Worm (Caenorhabditis elegans) whole organism, L3 larva: Measurements from ENCODE around the gene srh-47.

Source experiments
- R02D3.7 ChIP-seq: fragments of 150-350 bp; optimal IDR thresholded peaks from 2 replicates; lab custom pipeline; 2014; ENCODE audit warnings: missing biosample characterization, missing genetic modification characterization
- ZK546.5 ChIP-seq: sonication (generic microtip); optimal IDR thresholded peaks from 2 replicates; lab custom pipeline; 2017; ENCODE audit warnings: missing biosample characterization, missing genetic modification characterization
- ceh-82 ChIP-seq: fragments of 150-350 bp; optimal IDR thresholded peaks from 2 replicates; lab custom pipeline; 2014; ENCODE audit warnings: missing biosample characterization, missing genetic modification characterization
- ceh-9 ChIP-seq: sonication (generic microtip); optimal IDR thresholded peaks from 2 replicates; lab custom pipeline; 2018; ENCODE audit warnings: missing biosample characterization, missing genetic modification characterization
- egl-27 ChIP-seq: sonication (generic microtip); optimal IDR thresholded peaks from 4 replicates; lab custom pipeline; 2017; ENCODE audit warnings: missing biosample characterization, missing genetic modification reagents, missing genetic modification characterization
- egl-5 ChIP-seq: fragments of 150-350 bp; optimal IDR thresholded peaks from 2 replicates; lab custom pipeline; 2017; ENCODE audit warnings: missing biosample characterization, missing genetic modification reagents, missing genetic modification characterization, inconsistent platforms
- elt-2 ChIP-seq: sonication (generic microtip); optimal IDR thresholded peaks from 2 replicates; lab custom pipeline; 2016; ENCODE audit warnings: missing genetic modification reagents, mild to moderate bottlenecking, missing genetic modification characterization, missing compliant biosample characterization
- elt-3 ChIP-seq, 3 experiments: fragments of 150-350 bp in 1 of 3; sonication (generic microtip) in 2 of 3; optimal IDR thresholded peaks; 2 replicates in 2 of 3; 4 replicates in 1 of 3; lab custom pipeline; 2014 to 2017; ENCODE audit warnings: missing biosample characterization in 3 of 3, missing genetic modification characterization in 3 of 3
- fos-1 ChIP-seq: fragments of 150-350 bp; optimal IDR thresholded peaks from 2 replicates; lab custom pipeline; 2014; ENCODE audit warnings: missing biosample characterization, missing genetic modification characterization
- hmg-11 ChIP-seq: sonication (generic microtip); optimal IDR thresholded peaks from 2 replicates; lab custom pipeline; 2016; ENCODE audit warnings: missing genetic modification characterization, missing compliant biosample characterization
- lin-39 ChIP-seq: fragments of 150-350 bp; optimal IDR thresholded peaks from 2 replicates; lab custom pipeline; 2018; ENCODE audit warnings: missing biosample characterization, missing genetic modification reagents, missing genetic modification characterization
- mdl-1 ChIP-seq: fragments of 150-350 bp; optimal IDR thresholded peaks from 2 replicates; lab custom pipeline; 2014; ENCODE audit warnings: missing biosample characterization, missing genetic modification characterization
- mml-1 ChIP-seq: fragments of 150-350 bp; sonication (generic microtip); optimal IDR thresholded peaks from 3 replicates; lab custom pipeline; 2014; ENCODE audit warnings: missing biosample characterization, missing genetic modification characterization
- nhr-12 ChIP-seq: fragments of 150-350 bp; optimal IDR thresholded peaks from 2 replicates; lab custom pipeline; 2014; ENCODE audit warnings: missing biosample characterization, missing genetic modification characterization
- nhr-23 ChIP-seq: fragments of 150-350 bp; optimal IDR thresholded peaks from 2 replicates; lab custom pipeline; 2014; ENCODE audit warnings: missing biosample characterization, missing genetic modification reagents, missing genetic modification characterization
- nhr-237 ChIP-seq: fragments of 150-350 bp; optimal IDR thresholded peaks from 2 replicates; lab custom pipeline; 2014; ENCODE audit warnings: missing biosample characterization, missing genetic modification characterization
- nhr-76 ChIP-seq: fragments of 150-350 bp; sonication (generic microtip); optimal IDR thresholded peaks from 5 replicates; lab custom pipeline; 2014; ENCODE audit warnings: missing biosample characterization, missing genetic modification characterization
- nhr-77 ChIP-seq: fragments of 150-350 bp; optimal IDR thresholded peaks from 2 replicates; lab custom pipeline; 2014; ENCODE audit warnings: missing biosample characterization, missing genetic modification characterization
- tbx-2 ChIP-seq: sonication (generic microtip); optimal IDR thresholded peaks from 2 replicates; lab custom pipeline; 2016; ENCODE audit warnings: mild to moderate bottlenecking, missing genetic modification characterization, missing compliant biosample characterization
- zag-1 ChIP-seq: fragments of 150-350 bp; optimal IDR thresholded peaks from 2 replicates; lab custom pipeline; 2014; ENCODE audit warnings: missing biosample characterization, missing genetic modification characterization
- ztf-4 ChIP-seq: fragments of 150-350 bp; optimal IDR thresholded peaks from 2 replicates; lab custom pipeline; 2014; ENCODE audit warnings: missing biosample characterization, missing genetic modification characterization

The srh-47 gene

DNA sequence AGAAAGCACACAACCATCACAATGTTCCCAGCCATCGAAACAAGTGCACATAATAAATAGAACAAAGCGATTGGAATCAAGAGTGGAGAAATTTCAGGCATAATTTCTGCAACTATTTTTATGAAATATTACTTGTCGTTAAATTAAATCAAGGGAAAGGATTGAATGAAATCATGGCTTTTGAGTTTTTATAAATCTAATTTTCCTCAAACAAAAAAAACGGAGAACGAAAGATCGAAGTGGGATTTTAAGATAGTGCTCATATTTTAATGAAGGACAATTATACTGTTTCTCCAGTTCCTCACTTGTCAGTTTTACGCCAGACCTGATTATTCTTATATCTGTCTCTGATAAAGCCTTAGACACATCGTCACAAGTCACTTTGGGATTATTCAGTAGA is 48.0 kb downstream of the srh-47 start, which contains the start of gene srsx-33:
srsx-33 (minus strand) TSS at position 101 of the 400 bp plus-strand sequence.
- TF ChIP-seq egl-5 (tag; lab: Kevin White, UChicago): no peak

DNA sequence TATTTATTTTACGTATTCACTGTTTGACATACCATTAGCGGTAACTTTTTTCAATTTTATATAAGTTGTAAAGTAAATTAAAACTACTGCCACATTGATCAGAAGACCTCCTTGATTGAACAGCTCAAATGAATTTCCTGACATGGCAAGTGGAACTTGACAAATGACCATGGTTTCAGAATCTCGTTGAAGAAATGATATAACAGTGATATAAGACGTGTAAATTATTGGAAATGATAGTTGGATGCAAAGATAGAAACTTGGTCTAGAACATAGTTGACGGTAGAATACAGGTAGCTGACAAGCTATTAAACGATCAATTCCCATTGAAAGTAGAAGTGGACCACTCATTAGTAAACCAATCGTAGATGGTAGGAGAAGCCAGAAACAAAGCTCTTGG is 48.6 kb downstream of the srh-47 start:
- no peak for TF ChIP-seq ztf-4
- TF ChIP-seq egl-27 (tag; lab: Kevin White, UChicago): no peak
- no peak for TF ChIP-seq nhr-23

DNA sequence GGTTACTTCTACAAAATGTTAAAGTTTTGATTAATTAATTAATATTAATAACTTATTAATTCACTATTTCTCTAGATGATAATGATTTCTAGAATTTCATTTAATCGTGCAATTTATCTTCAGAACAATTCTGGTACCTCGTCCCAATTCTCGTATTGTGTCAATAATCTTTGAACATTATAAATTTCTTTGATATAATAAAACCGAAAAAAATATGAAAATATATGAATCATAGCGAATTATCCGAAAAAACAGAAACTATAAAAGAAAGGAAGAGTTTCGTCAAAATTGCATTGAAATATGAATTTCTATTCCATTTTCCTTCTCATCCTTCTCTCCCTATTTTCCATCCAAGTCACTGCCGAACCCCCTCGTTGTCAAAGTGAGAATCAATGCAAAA is 49.7 kb downstream of the srh-47 start, which contains the start of gene T19B10.12:
T19B10.12 (plus strand) TSS at position 301 of the 400 bp plus-strand sequence.
- TF ChIP-seq egl-27 (tag; lab: Kevin White, UChicago) (no peak), nhr-77 (tag; lab: Kevin White, UChicago) (no peak), lin-39 (no peak), fos-1 (tag; lab: Kevin White, UChicago) (no peak), elt-2 (tag; lab: Kevin White, UChicago) (no peak), mdl-1 (no peak), hmg-11 (no peak), mml-1 (tag; lab: Kevin White, UChicago) (no peak), nhr-76 (tag; lab: Kevin White, UChicago) (no peak), zag-1 (tag; lab: Kevin White, UChicago) (no peak), nhr-12 (no peak), ZK546.5 (tag; lab: Kevin White, UChicago) (no peak), R02D3.7 (tag; lab: Kevin White, UChicago) (no peak), ztf-4 (no peak), ceh-82 (tag; lab: Kevin White, UChicago) (no peak), ceh-9 (tag; lab: Kevin White, UChicago) (no peak), tbx-2 (tag; lab: Kevin White, UChicago) (no peak), elt-3 (tag; optimal IDR thresholded peaks at IDR 0.05; lab: Kevin White, UChicago) (no peak), nhr-237 (tag; lab: Kevin White, UChicago) (no peak)
